Fruit fly (Drosophila melanogaster): ENCODE measurements around the gene alpha-Est5.

Gene alpha-Est5

DNA sequence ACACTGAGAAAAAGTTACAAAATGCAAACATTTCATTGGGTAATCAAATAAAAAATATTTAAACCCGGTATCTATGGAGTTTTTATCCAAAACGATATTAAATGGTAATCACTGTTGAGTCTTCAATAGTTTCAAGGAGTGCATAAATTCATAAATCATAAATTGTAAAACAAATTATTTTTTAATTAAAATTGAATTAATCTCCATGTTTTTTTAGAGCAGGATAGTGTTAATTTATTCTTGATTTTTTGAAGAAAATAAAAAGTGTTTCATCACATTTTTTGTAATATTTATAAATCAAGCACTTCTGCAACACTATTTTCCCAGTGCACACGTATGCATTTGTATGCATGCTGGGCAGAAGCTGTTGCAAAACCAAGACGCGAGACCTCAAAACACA is 45.3 kb downstream of the alpha-Est5 start (continued):
- TF ChIP-seq Six4 (GFP tag; optimal IDR thresholded peaks at IDR 0.05) (peak; percentile 47), ara (GFP tag; IDR thresholded peaks at IDR 0.05) (no peak), Sin3A (optimal IDR thresholded peaks at IDR 0.05) (no peak), CG16779 (GFP tag; IDR thresholded peaks at IDR 0.05) (no peak), CG10366 (GFP tag; IDR thresholded peaks at IDR 0.05) (peak; percentile 49; the same call in 1 of the 2 replicates), CG18011 (GFP tag; optimal IDR thresholded peaks at IDR 0.05) (no peak), otp (GFP tag; IDR thresholded peaks at IDR 0.05) (no peak), CG9437 (GFP tag; optimal IDR thresholded peaks at IDR 0.05) (peak; percentile 73), br (optimal IDR thresholded peaks at IDR 0.05) (no peak), CG17612 (GFP tag; IDR thresholded peaks at IDR 0.05) (no peak), ssp (GFP tag; IDR thresholded peaks at IDR 0.05) (peak; percentile 39; the same call in 1 of the 2 replicates), Lpt (GFP tag; optimal IDR thresholded peaks at IDR 0.05) (no peak), nerfin-1 (tag; optimal IDR thresholded peaks at IDR 0.05) (no peak), CG9817 (tag; optimal IDR thresholded peaks at IDR 0.05) (peak; percentile 24), CG15269 (tag; optimal IDR thresholded peaks at IDR 0.05) (peak; percentile 69), CG2120 (GFP tag; optimal IDR thresholded peaks at IDR 0.05) (no peak), Dfd (GFP tag; optimal IDR thresholded peaks at IDR 0.05) (no peak), wor (GFP tag; IDR thresholded peaks at IDR 0.05) (peak; percentile 46; the same call in 1 of the 2 replicates), Spps (tag; optimal IDR thresholded peaks at IDR 0.05) (no peak), CG9876 (GFP tag; optimal IDR thresholded peaks at IDR 0.05) (no peak), Hey (tag; optimal IDR thresholded peaks at IDR 0.05) (no peak), ap (GFP tag; IDR thresholded peaks at IDR 0.05) (no peak), B-H2 (GFP tag; optimal IDR thresholded peaks at IDR 0.05) (no peak), chn (GFP tag; optimal IDR thresholded peaks at IDR 0.05) (no peak), Sry-β (GFP tag; optimal IDR thresholded peaks at IDR 0.05) (no peak), C15 (GFP tag; IDR thresholded peaks at IDR 0.05) (no peak), lilli (GFP tag; optimal IDR thresholded peaks at IDR 0.05) (no peak), gcm (GFP tag; optimal IDR thresholded peaks at IDR 0.05) (no peak), nmo (GFP tag; optimal IDR thresholded peaks at IDR 0.05) (peak; percentile 83), Xrp1 (GFP tag; IDR thresholded peaks at IDR 0.05) (0 out of 2 replicates have a peak, but pooled peaks have one; percentile 9), CG3838 (GFP tag; optimal IDR thresholded peaks at IDR 0.05) (no peak), CG17359 (tag; optimal IDR thresholded peaks at IDR 0.05) (peak; percentile 80), NC2α (GFP tag; optimal IDR thresholded peaks at IDR 0.05) (no peak), fru (optimal IDR thresholded peaks at IDR 0.05) (no peak), usp (GFP tag; optimal IDR thresholded peaks at IDR 0.05) (no peak), sens-2 (GFP tag; IDR thresholded peaks at IDR 0.05) (no peak), Dll (GFP tag; IDR thresholded peaks at IDR 0.05; ENCODE audit: partially characterized antibody) (no peak), HLH4C (GFP tag; IDR thresholded peaks at IDR 0.05; ENCODE audit: partially characterized antibody) (no peak), seq (GFP tag; IDR thresholded peaks at IDR 0.05) (no peak), Dip2 (GFP tag; IDR thresholded peaks at IDR 0.05) (no peak), sr (GFP tag; IDR thresholded peaks at IDR 0.05) (no peak), cwo (GFP tag; optimal IDR thresholded peaks at IDR 0.05) (peak; percentile 3), inv (GFP tag; IDR thresholded peaks at IDR 0.05; ENCODE audit: partially characterized antibody) (no peak), CG3163 (GFP tag; optimal IDR thresholded peaks at IDR 0.05) (no peak), CG14441 (GFP tag; IDR thresholded peaks at IDR 0.05) (peak; percentile 33; the same call in 1 of the 2 replicates), CG2199 (GFP tag; IDR thresholded peaks at IDR 0.05) (no peak), Bteb2 (GFP tag; optimal IDR thresholded peaks at IDR 0.05) (no peak), Hmr (GFP tag; optimal IDR thresholded peaks at IDR 0.05) (no peak), Side (GFP tag; optimal IDR thresholded peaks at IDR 0.05) (no peak), CG11723 (GFP tag; optimal IDR thresholded peaks at IDR 0.05) (peak; percentile 29), klu (GFP tag; IDR thresholded peaks at IDR 0.05) (no peak), YL-1 (GFP tag; optimal IDR thresholded peaks at IDR 0.05) (no peak), CG30403 (GFP tag; optimal IDR thresholded peaks at IDR 0.05) (peak; percentile 70), gro (GFP tag; optimal IDR thresholded peaks at IDR 0.05) (no peak)
